Fruit fly (Drosophila melanogaster) whole organism, embryonic: ENCODE measurements around the gene Gr22b.
A peak's percentile ranks its signal among the peaks of the same experiment; 100 is the strongest.

Experiments
- Asciz ChIP-seq: fragments of 200-800 bp; sonication (Bioruptor generic); optimal IDR thresholded peaks from 2 replicates; lab custom pipeline; 2017; ENCODE audit warnings: missing biosample characterization, mild to moderate bottlenecking, missing genetic modification characterization, missing genetic modification reagents
- Bgb ChIP-seq: fragments of 200-800 bp; sonication (Bioruptor generic); IDR thresholded peaks from 2 replicates; pipeline ENCODE4 v1.3.6; 2022; ENCODE audit warnings: missing biosample characterization, missing genetic modification characterization; ENCODE audit not compliant: partially characterized antibody
- CG10543 ChIP-seq: fragments of 200-800 bp; sonication (Bioruptor generic); optimal IDR thresholded peaks from 3 replicates; lab custom pipeline; 2017; ENCODE audit warnings: missing biosample characterization, mild to moderate bottlenecking, missing genetic modification characterization, moderate library complexity
- CG10959 ChIP-seq: fragments of 200-800 bp; sonication (Bioruptor generic); IDR thresholded peaks from 2 replicates; pipeline ENCODE4 v1.3.6; 2022; ENCODE audit warnings: missing biosample characterization, missing genetic modification characterization
- CG11504 ChIP-seq: fragments of 200-800 bp; sonication (Bioruptor generic); optimal IDR thresholded peaks from 3 replicates; lab custom pipeline; 2019; ENCODE audit warnings: missing biosample characterization, mild to moderate bottlenecking, missing genetic modification characterization, moderate library complexity
- CG11696 ChIP-seq: fragments of 200-800 bp; sonication (Bioruptor generic); IDR thresholded peaks from 2 replicates; pipeline ENCODE4 v1.3.6; 2022; ENCODE audit warnings: missing biosample characterization, missing genetic modification characterization
- CG15011 ChIP-seq: fragments of 200-800 bp; sonication (Bioruptor generic); optimal IDR thresholded peaks from 3 replicates; lab custom pipeline; 2018; ENCODE audit warnings: missing biosample characterization, mild to moderate bottlenecking, missing genetic modification characterization
- CG17186 ChIP-seq: fragments of 200-800 bp; sonication (Bioruptor generic); optimal IDR thresholded peaks from 3 replicates; lab custom pipeline; 2017; ENCODE audit warnings: missing biosample characterization, missing genetic modification reagents, missing genetic modification characterization
- CG17829 ChIP-seq: fragments of 200-800 bp; optimal IDR thresholded peaks from 2 replicates; lab custom pipeline; 2019; ENCODE audit warnings: missing biosample characterization, mild to moderate bottlenecking, missing genetic modification characterization, moderate library complexity
- CG18011 ChIP-seq: fragments of 200-800 bp; sonication (Bioruptor generic); optimal IDR thresholded peaks from 2 replicates; lab custom pipeline; 2017; ENCODE audit warnings: missing biosample characterization, missing genetic modification characterization, mild to moderate bottlenecking, moderate library complexity, missing genotype
- CG2875 ChIP-seq: fragments of 200-800 bp; sonication (Bioruptor generic); optimal IDR thresholded peaks from 2 replicates; lab custom pipeline; 2017; ENCODE audit warnings: missing biosample characterization, mild to moderate bottlenecking, missing genetic modification characterization, missing genetic modification reagents
- CG31224 ChIP-seq: fragments of 200-800 bp; sonication (Bioruptor generic); IDR thresholded peaks from 2 replicates; pipeline ENCODE4 v1.3.6; 2022; ENCODE audit warnings: missing biosample characterization, missing genetic modification characterization
- CG3163 ChIP-seq: fragments of 200-800 bp; sonication (Bioruptor generic); optimal IDR thresholded peaks from 3 replicates; lab custom pipeline; 2016; ENCODE audit warnings: missing biosample characterization, missing genetic modification characterization
- CG3847 ChIP-seq: fragments of 200-800 bp; sonication (Bioruptor generic); IDR thresholded peaks from 2 replicates; pipeline ENCODE4 v1.3.6; 2022; ENCODE audit warnings: missing biosample characterization, missing genetic modification characterization
- CG4730 ChIP-seq: fragments of 200-800 bp; sonication (Bioruptor generic); IDR thresholded peaks from 2 replicates; pipeline ENCODE4 v1.3.6; 2022; ENCODE audit warnings: missing biosample characterization, missing genetic modification characterization
- CG6654 ChIP-seq: fragments of 200-800 bp; sonication (Bioruptor generic); optimal IDR thresholded peaks from 2 replicates; lab custom pipeline; 2017; ENCODE audit warnings: missing biosample characterization, mild to moderate bottlenecking, missing genetic modification characterization
- CG7372 ChIP-seq: fragments of 200-800 bp; sonication (Bioruptor generic); IDR thresholded peaks from 2 replicates; pipeline ENCODE4 v1.3.6; 2022; ENCODE audit warnings: missing biosample characterization, missing genetic modification characterization
- CG8290 ChIP-seq, 3 experiments: fragments of 200-800 bp; sonication (Bioruptor generic); optimal IDR thresholded peaks; 2 replicates each; lab custom pipeline; 2016 to 2019; ENCODE audit warnings: missing biosample characterization in 3 of 3, missing genetic modification characterization in 3 of 3, mild to moderate bottlenecking in 2 of 3, moderate library complexity in 1 of 3
- CG9437 ChIP-seq: fragments of 200-800 bp; sonication (Bioruptor generic); optimal IDR thresholded peaks from 2 replicates; lab custom pipeline; 2018; ENCODE audit warnings: missing biosample characterization, mild to moderate bottlenecking, missing genetic modification characterization
- Camta ChIP-seq: fragments of 200-800 bp; sonication (Bioruptor generic); optimal IDR thresholded peaks from 2 replicates; lab custom pipeline; 2016; ENCODE audit warnings: missing biosample characterization, missing genetic modification characterization
- Doc2 ChIP-seq: fragments of 200-800 bp; sonication (Bioruptor generic); IDR thresholded peaks from 2 replicates; pipeline ENCODE4 v1.3.6; 2022; ENCODE audit warnings: missing biosample characterization, missing genetic modification characterization
- E2f1 ChIP-seq: fragments of 200-800 bp; sonication (Bioruptor generic); IDR thresholded peaks from 2 replicates; pipeline ENCODE4 v1.3.6; 2022; ENCODE audit warnings: missing biosample characterization, missing genetic modification characterization
- HHEX ChIP-seq: fragments of 200-800 bp; sonication (Bioruptor generic); optimal IDR thresholded peaks from 3 replicates; lab custom pipeline; 2017; ENCODE audit warnings: missing biosample characterization, mild to moderate bottlenecking, missing genetic modification characterization, missing genetic modification reagents
- MBD-R2 ChIP-seq: fragments of 200-800 bp; sonication (Bioruptor generic); IDR thresholded peaks from 2 replicates; pipeline ENCODE4 v1.3.6; 2022; ENCODE audit warnings: missing biosample characterization, missing genetic modification characterization
- Usf ChIP-seq: fragments of 200-800 bp; sonication (Bioruptor generic); optimal IDR thresholded peaks from 2 replicates; lab custom pipeline; 2017; ENCODE audit warnings: missing genotype, missing biosample characterization, missing genetic modification characterization
- bab2 ChIP-seq: fragments of 200-800 bp; sonication (Bioruptor generic); optimal IDR thresholded peaks from 2 replicates; lab custom pipeline; 2016; ENCODE audit warnings: missing biosample characterization, missing genetic modification characterization
- bcd ChIP-seq: fragments of 200-800 bp; sonication (Bioruptor generic); optimal IDR thresholded peaks from 2 replicates; lab custom pipeline; 2017; ENCODE audit warnings: missing biosample characterization, mild to moderate bottlenecking, missing genetic modification characterization
- cato ChIP-seq: fragments of 200-800 bp; sonication (Bioruptor generic); optimal IDR thresholded peaks from 2 replicates; lab custom pipeline; 2016; ENCODE audit warnings: missing biosample characterization, missing genetic modification characterization, borderline replicate concordance
- caup ChIP-seq: fragments of 200-800 bp; sonication (Bioruptor generic); optimal IDR thresholded peaks from 3 replicates; lab custom pipeline; 2017; ENCODE audit warnings: missing biosample characterization, mild to moderate bottlenecking, missing genetic modification characterization, moderate library complexity; ENCODE audit not compliant: severe bottlenecking
- ewg ChIP-seq: fragments of 200-800 bp; sonication (Bioruptor generic); optimal IDR thresholded peaks from 3 replicates; lab custom pipeline; 2017; ENCODE audit warnings: mild to moderate bottlenecking, missing biosample characterization, missing genetic modification reagents, missing genetic modification characterization
- gcm ChIP-seq: fragments of 200-800 bp; sonication (Bioruptor generic); optimal IDR thresholded peaks from 2 replicates; lab custom pipeline; 2019; ENCODE audit warnings: missing biosample characterization, mild to moderate bottlenecking, missing genetic modification characterization, moderate library complexity
- grau ChIP-seq: fragments of 200-800 bp; optimal IDR thresholded peaks from 3 replicates; lab custom pipeline; 2019; ENCODE audit warnings: missing biosample characterization, mild to moderate bottlenecking, missing genetic modification characterization, moderate library complexity
- hb ChIP-seq: fragments of 200-800 bp; sonication (Bioruptor generic); IDR thresholded peaks from 3 replicates; pipeline ENCODE4 v1.3.6; 2022; ENCODE audit warnings: missing biosample characterization, missing genetic modification characterization; ENCODE audit not compliant: partially characterized antibody
- hbn ChIP-seq: fragments of 200-800 bp; sonication (Bioruptor generic); IDR thresholded peaks from 2 replicates; pipeline ENCODE4 v1.3.6; 2022; ENCODE audit warnings: missing biosample characterization, missing genetic modification characterization; ENCODE audit not compliant: partially characterized antibody
- lab ChIP-seq: fragments of 200-800 bp; sonication (Bioruptor generic); optimal IDR thresholded peaks from 3 replicates; lab custom pipeline; 2017; ENCODE audit warnings: missing biosample characterization, missing genetic modification characterization, mild to moderate bottlenecking, moderate library complexity, missing genetic modification reagents
- lilli ChIP-seq: fragments of 200-800 bp; sonication (Bioruptor generic); optimal IDR thresholded peaks from 3 replicates; lab custom pipeline; 2016; ENCODE audit warnings: missing biosample characterization, missing genetic modification characterization
- maf-S ChIP-seq: fragments of 200-800 bp; sonication (Bioruptor generic); optimal IDR thresholded peaks from 2 replicates; lab custom pipeline; 2016; ENCODE audit warnings: missing biosample characterization, missing genetic modification characterization
- mld ChIP-seq: fragments of 200-800 bp; sonication (Bioruptor generic); IDR thresholded peaks from 3 replicates; pipeline ENCODE4 v1.3.6; 2022; ENCODE audit warnings: missing biosample characterization, missing genetic modification characterization; ENCODE audit not compliant: partially characterized antibody
- odd ChIP-seq: fragments of 200-800 bp; sonication (Bioruptor generic); optimal IDR thresholded peaks from 2 replicates; lab custom pipeline; 2017; ENCODE audit warnings: missing biosample characterization, mild to moderate bottlenecking, missing genetic modification characterization
- p53 ChIP-seq: fragments of 200-800 bp; sonication (Bioruptor generic); optimal IDR thresholded peaks from 2 replicates; lab custom pipeline; 2016; ENCODE audit warnings: missing biosample characterization, missing genetic modification characterization
- prd ChIP-seq, 3 experiments: fragments of >200 bp in 2 of 3; fragments of 200-800 bp in 1 of 3; sonication (Bioruptor generic) in 1 of 3; optimal IDR thresholded peaks in 2 of 3; IDR thresholded peaks in 1 of 3; 2 replicates in 2 of 3; 3 replicates in 1 of 3; pipeline versions ENCODE4 v1.3.6 to Lab custom; 2017 to 2022; ENCODE audit warnings: missing biosample characterization in 1 of 3, missing genetic modification characterization in 1 of 3
- pzg ChIP-seq: fragments of 200-800 bp; sonication (Bioruptor generic); optimal IDR thresholded peaks from 3 replicates; lab custom pipeline; 2018; ENCODE audit warnings: missing biosample characterization, mild to moderate bottlenecking, missing genetic modification characterization, moderate library complexity
- repo ChIP-seq: fragments of 200-800 bp; sonication (Bioruptor generic); optimal IDR thresholded peaks from 2 replicates; lab custom pipeline; 2016; ENCODE audit warnings: missing biosample characterization, missing genetic modification characterization
- rib ChIP-seq: fragments of 200-800 bp; sonication (Bioruptor generic); IDR thresholded peaks from 2 replicates; pipeline ENCODE4 v1.3.6; 2022; ENCODE audit warnings: missing biosample characterization, missing genetic modification characterization
- run ChIP-seq: fragments of 200-800 bp; sonication (Bioruptor generic); optimal IDR thresholded peaks from 3 replicates; lab custom pipeline; 2018; ENCODE audit warnings: missing biosample characterization, mild to moderate bottlenecking, missing genetic modification characterization
- sc ChIP-seq, 3 experiments: fragments of >200 bp in 2 of 3; fragments of 200-800 bp in 1 of 3; sonication (Bioruptor generic) in 1 of 3; optimal IDR thresholded peaks; 2 replicates in 2 of 3; 3 replicates in 1 of 3; lab custom pipeline; 2017; ENCODE audit warnings: mild to moderate bottlenecking in 1 of 3, missing biosample characterization in 1 of 3, missing genetic modification characterization in 1 of 3, missing genetic modification reagents in 1 of 3
- sens ChIP-seq: fragments of 200-800 bp; sonication (Bioruptor generic); peaks from one replicate; lab custom pipeline; 2016; ENCODE audit warnings: missing biosample characterization, missing genetic modification characterization
- shn ChIP-seq: fragments of 200-800 bp; sonication (Bioruptor generic); optimal IDR thresholded peaks from 3 replicates; lab custom pipeline; 2016; ENCODE audit warnings: missing biosample characterization, missing genetic modification characterization
- tin ChIP-seq: fragments of 200-800 bp; sonication (Bioruptor generic); optimal IDR thresholded peaks from 3 replicates; lab custom pipeline; 2016; ENCODE audit warnings: missing biosample characterization, missing genetic modification characterization

The Gr22b gene

dm6 chr2L:1751953-1752352 is 41.1 kb downstream of the Gr22b start, which contains the start of the genes CG17712 and CG17648 (continued):
- TF ChIP-seq sc (optimal IDR thresholded peaks at IDR 0.05; lab: Kevin White, UChicago) (no peak), sc (GFP tag; optimal IDR thresholded peaks at IDR 0.05; lab: Kevin White, UChicago) (no peak), CG7372 (GFP tag; lab: Robert Waterston, UW) (no peak), CG4730 (no peak), bab2 (GFP tag; lab: Kevin White, UChicago) (no peak), CG6654 (GFP tag; lab: Kevin White, UChicago) (no peak), E2f1 (GFP tag; lab: Robert Waterston, UW) (no peak), repo (GFP tag; lab: Kevin White, UChicago) (no peak), ewg (no peak), CG11696 (GFP tag; lab: Robert Waterston, UW) (no peak), CG18011 (GFP tag; lab: Kevin White, UChicago) (no peak), pzg (GFP tag; lab: Kevin White, UChicago) (peak; percentile 52), CG31224 (no peak), odd (no peak), caup (GFP tag; lab: Kevin White, UChicago) (no peak), cato (GFP tag; lab: Kevin White, UChicago) (no peak), grau (no peak), tin (GFP tag; lab: Kevin White, UChicago) (no peak), maf-S (GFP tag; lab: Kevin White, UChicago) (no peak), MBD-R2 (GFP tag; lab: Robert Waterston, UW) (peak; percentile 98), CG15011 (GFP tag; lab: Kevin White, UChicago) (no peak), run (tag; lab: Kevin White, UChicago) (no peak), rib (GFP tag; lab: Robert Waterston, UW) (no peak), CG10959 (no peak), lilli (GFP tag; lab: Kevin White, UChicago) (no peak), p53 (GFP tag; lab: Kevin White, UChicago) (no peak), CG8290 (GFP tag; optimal IDR thresholded peaks at IDR 0.05; lab: Kevin White, UChicago) (no peak), CG8290 (tag; optimal IDR thresholded peaks at IDR 0.05; lab: Kevin White, UChicago) (peak in 1 of 2 experiments; percentile 16), sens (GFP tag; lab: Kevin White, UChicago) (peak; percentile 58), Bgb (GFP tag; lab: Robert Waterston, UW) (peak; percentile 84), CG3163 (GFP tag; lab: Kevin White, UChicago) (no peak), prd (optimal IDR thresholded peaks at IDR 0.05; lab: Kevin White, UChicago) (no peak), prd (GFP tag; IDR thresholded peaks at IDR 0.05; lab: Robert Waterston, UW) (no peak), lab (no peak), CG11504 (tag; lab: Kevin White, UChicago) (no peak), CG9437 (GFP tag; lab: Kevin White, UChicago) (no peak), HHEX (no peak), bcd (no peak), CG17186 (no peak), CG17829 (peak; percentile 9), CG3847 (GFP tag; lab: Robert Waterston, UW) (no peak; the same call in 1 of the 2 replicates), Usf (GFP tag; lab: Kevin White, UChicago) (no peak), hb (GFP tag; lab: Robert Waterston, UW) (0 out of 3 replicates have a peak, but pooled peaks have one; percentile 26), Camta (GFP tag; lab: Kevin White, UChicago) (no peak), CG10543 (GFP tag; lab: Kevin White, UChicago) (no peak), Asciz (no peak), shn (GFP tag; lab: Kevin White, UChicago) (no peak), mld (GFP tag; lab: Robert Waterston, UW) (peak; percentile 60; the same call in 1 of the 3 replicates), Doc2 (GFP tag; lab: Robert Waterston, UW) (no peak), gcm (GFP tag; lab: Kevin White, UChicago) (peak; percentile 72), CG2875 (GFP tag; lab: Kevin White, UChicago) (no peak), hbn (peak; percentile 80)
